Fruit fly (Drosophila melanogaster): ENCODE results near the gene Pitslre.

Gene Pitslre

DNA sequence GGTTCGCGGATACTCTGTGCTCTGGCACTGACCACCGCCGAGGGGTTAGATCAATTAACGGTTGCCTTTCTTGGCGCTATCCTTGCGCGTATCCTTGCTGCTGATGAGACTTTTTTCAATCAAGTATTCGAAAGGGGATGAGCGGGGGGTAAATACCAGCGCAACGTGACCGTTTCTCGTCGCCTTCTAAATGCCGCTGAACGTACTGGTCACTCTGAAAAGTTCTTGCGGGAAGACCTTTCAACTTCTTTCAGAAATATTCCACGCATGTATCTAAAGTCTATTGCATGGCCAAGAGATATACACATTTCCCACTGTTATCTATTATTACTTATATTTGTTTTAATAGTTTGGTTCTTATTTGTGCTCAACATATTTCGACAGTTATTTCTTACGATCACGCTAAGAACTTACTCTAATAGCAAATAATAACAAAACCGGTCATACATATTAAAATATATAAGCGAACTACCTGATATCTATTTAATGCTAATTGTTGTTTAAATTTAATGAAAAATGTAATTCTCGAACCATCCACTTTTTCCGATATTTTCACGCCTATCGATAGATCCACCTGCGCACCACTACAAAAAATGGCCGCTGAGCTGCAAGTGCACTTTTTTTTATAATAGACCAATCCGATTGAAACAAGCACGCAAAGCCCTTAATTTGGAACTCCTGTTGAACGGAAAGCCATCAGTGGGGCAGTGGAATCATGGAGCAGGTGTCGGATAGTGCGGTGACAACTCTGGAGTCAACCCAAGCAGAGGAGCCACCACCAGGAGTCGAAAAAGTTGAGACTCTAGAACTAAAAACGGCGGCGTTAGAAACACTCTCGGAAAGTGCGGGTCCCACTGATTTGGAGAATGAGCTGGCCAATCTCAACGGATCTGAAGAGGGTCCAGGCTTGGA, 38.0 kb downstream of the Pitslre start, which contains the start of the genes CG3634 and HIPP1 (continued):
- no peak for TF ChIP-seq ac (GFP tag; optimal IDR thresholded peaks at IDR 0.05)
- TF ChIP-seq Dip2 (GFP tag; IDR thresholded peaks at IDR 0.05), result no peak
- TF ChIP-seq CG30020 (tag; optimal IDR thresholded peaks at IDR 0.05), result peak; percentile 78
- TF ChIP-seq Dref (GFP tag; IDR thresholded peaks at IDR 0.05), result peak; percentile 65
- peak; percentile 50; the same call in 1 of the 3 replicates for TF ChIP-seq Doc3 (GFP tag; IDR thresholded peaks at IDR 0.05; ENCODE audit: partially characterized antibody)
- TF ChIP-seq Mes4 (GFP tag; optimal IDR thresholded peaks at IDR 0.05), result no peak
- no peak for TF ChIP-seq tio (GFP tag; optimal IDR thresholded peaks at IDR 0.05)
- no peak for TF ChIP-seq ara (GFP tag; IDR thresholded peaks at IDR 0.05)
- TF ChIP-seq CG17568 (GFP tag; optimal IDR thresholded peaks at IDR 0.05), result no peak
- TF ChIP-seq B-H2 (GFP tag; optimal IDR thresholded peaks at IDR 0.05), result no peak
- no peak for TF ChIP-seq Lim3 (GFP tag; IDR thresholded peaks at IDR 0.05)
- no peak for TF ChIP-seq Usf (GFP tag; optimal IDR thresholded peaks at IDR 0.05)
- TF ChIP-seq CG30431 (GFP tag; optimal IDR thresholded peaks at IDR 0.05), result no peak
- 0 out of 3 replicates have a peak, but pooled peaks have one; percentile 7 for TF ChIP-seq mld (GFP tag; IDR thresholded peaks at IDR 0.05; ENCODE audit: partially characterized antibody)
- no peak for TF ChIP-seq emc (GFP tag; optimal IDR thresholded peaks at IDR 0.05)
- TF ChIP-seq ato (GFP tag; IDR thresholded peaks at IDR 0.05; ENCODE audit: partially characterized antibody), result no peak
- TF ChIP-seq CG17912 (GFP tag; optimal IDR thresholded peaks at IDR 0.05), result no peak
- no peak for TF ChIP-seq Jarid2 (GFP tag; optimal IDR thresholded peaks at IDR 0.05)
- TF ChIP-seq stc (GFP tag; IDR thresholded peaks at IDR 0.05), result no peak
- TF ChIP-seq unpg (GFP tag; optimal IDR thresholded peaks at IDR 0.05), result no peak
- peak; percentile 84 for TF ChIP-seq BEAF-32 (GFP tag; optimal IDR thresholded peaks at IDR 0.05)
- TF ChIP-seq crc (GFP tag; optimal IDR thresholded peaks at IDR 0.05), result no peak
- peak; percentile 24 for TF ChIP-seq Hsf (GFP tag; optimal IDR thresholded peaks at IDR 0.05)
- TF ChIP-seq nmo (GFP tag; optimal IDR thresholded peaks at IDR 0.05), result peak; percentile 62
- no peak for TF ChIP-seq mirr (GFP tag; optimal IDR thresholded peaks at IDR 0.05)
- no peak for TF ChIP-seq en (GFP tag; optimal IDR thresholded peaks at IDR 0.05)
- TF ChIP-seq CG43689 (GFP tag; IDR thresholded peaks at IDR 0.05), result no peak
- TF ChIP-seq kay (GFP tag; optimal IDR thresholded peaks at IDR 0.05), result no peak
- no peak for TF ChIP-seq Mrtf (GFP tag; IDR thresholded peaks at IDR 0.05)
- no peak for TF ChIP-seq zfh1 (GFP tag; IDR thresholded peaks at IDR 0.05)
- TF ChIP-seq CG7556 (GFP tag; optimal IDR thresholded peaks at IDR 0.05), result no peak
- peak; percentile 75 for TF ChIP-seq CG13287 (GFP tag; IDR thresholded peaks at IDR 0.05; ENCODE audit: partially characterized antibody)
- no peak for TF ChIP-seq shn (GFP tag; optimal IDR thresholded peaks at IDR 0.05)
- peak; percentile 67; the same call in 2 of the 3 replicates for TF ChIP-seq knrl (GFP tag; IDR thresholded peaks at IDR 0.05; ENCODE audit: partially characterized antibody)
- TF ChIP-seq Scr (GFP tag; IDR thresholded peaks at IDR 0.05; ENCODE audit: partially characterized antibody), result peak; percentile 75
- TF ChIP-seq CG4328 (GFP tag; optimal IDR thresholded peaks at IDR 0.05), result no peak
- TF ChIP-seq Atf3 (GFP tag; optimal IDR thresholded peaks at IDR 0.05), result no peak
- no peak for TF ChIP-seq Poxn (GFP tag; IDR thresholded peaks at IDR 0.05)
- TF ChIP-seq Xbp1 (GFP tag; optimal IDR thresholded peaks at IDR 0.05), result no peak
- no peak for TF ChIP-seq Oaz (GFP tag; IDR thresholded peaks at IDR 0.05)
- no peak for TF ChIP-seq CG9876 (GFP tag; optimal IDR thresholded peaks at IDR 0.05)
- TF ChIP-seq CG9609 (GFP tag; optimal IDR thresholded peaks at IDR 0.05), result no peak
- no peak for TF ChIP-seq pfk (GFP tag; optimal IDR thresholded peaks at IDR 0.05)
- no peak for TF ChIP-seq zen (tag; optimal IDR thresholded peaks at IDR 0.05)
- no peak for TF ChIP-seq ERR (GFP tag; optimal IDR thresholded peaks at IDR 0.05)
- no peak for TF ChIP-seq CkIIα-i1 (GFP tag; IDR thresholded peaks at IDR 0.05)
- TF ChIP-seq phol (tag; optimal IDR thresholded peaks at IDR 0.05), result peak; percentile 97
- TF ChIP-seq Xrp1 (GFP tag; IDR thresholded peaks at IDR 0.05), result peak; percentile 22; the same call in 1 of the 2 replicates
- TF ChIP-seq vnd (GFP tag; IDR thresholded peaks at IDR 0.05; ENCODE audit: partially characterized antibody), result peak; percentile 68; the same call in 2 of the 3 replicates

All from whole organism, embryonic.